Fruit fly (Drosophila melanogaster): ENCODE measurements around the gene Gtpx.
A peak's percentile ranks its signal among the peaks of the same experiment; 100 is the strongest.

Gtpx gene

DNA sequence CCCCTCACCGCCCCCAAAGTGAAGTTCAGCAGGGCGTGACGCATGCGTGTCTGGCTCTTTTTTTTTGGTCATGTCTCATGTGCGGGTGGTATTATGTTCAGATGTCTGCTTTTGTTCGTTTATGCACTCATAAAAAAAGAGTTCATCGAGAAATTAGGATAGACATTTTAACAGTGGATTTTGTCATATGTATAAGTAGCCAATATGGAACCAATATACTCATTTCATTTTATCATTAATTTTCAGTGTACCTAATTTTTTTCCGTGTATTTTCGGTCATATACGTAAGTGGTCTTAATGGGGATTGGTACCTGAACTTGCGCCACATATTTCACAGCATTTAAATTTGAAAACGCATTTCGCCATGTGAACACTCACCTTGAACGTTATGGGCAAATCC lies 25.7 kb upstream of the Gtpx start (continued):
- no peak for TF ChIP-seq Trl (optimal IDR thresholded peaks at IDR 0.05)
- TF ChIP-seq Trl (GFP tag; optimal IDR thresholded peaks at IDR 0.05) = peak; percentile 3
- peak; percentile 38 for TF ChIP-seq CG12219 (GFP tag; optimal IDR thresholded peaks at IDR 0.05)
- TF ChIP-seq CG34376 (GFP tag; optimal IDR thresholded peaks at IDR 0.05) = no peak
- TF ChIP-seq CG18619 (GFP tag; optimal IDR thresholded peaks at IDR 0.05) = peak; percentile 1
- TF ChIP-seq Dfd (GFP tag; optimal IDR thresholded peaks at IDR 0.05) = no peak
- peak; percentile 67 for TF ChIP-seq CG10979 (tag; optimal IDR thresholded peaks at IDR 0.05)
- TF ChIP-seq shn (GFP tag; optimal IDR thresholded peaks at IDR 0.05) = peak; percentile 7
- TF ChIP-seq E2f2 (GFP tag; IDR thresholded peaks at IDR 0.05) = peak; percentile 43; the same call in 1 of the 2 replicates
- TF ChIP-seq CG18262 (tag; optimal IDR thresholded peaks at IDR 0.05) = peak; percentile 66
- peak; percentile 7 for TF ChIP-seq CG12659 (GFP tag; optimal IDR thresholded peaks at IDR 0.05)
- peak; percentile 12 for TF ChIP-seq CG6813 (GFP tag; optimal IDR thresholded peaks at IDR 0.05)
- peak; percentile 44 for TF ChIP-seq Oli (tag; optimal IDR thresholded peaks at IDR 0.05)
- TF ChIP-seq Mes4 (GFP tag; optimal IDR thresholded peaks at IDR 0.05) = peak; percentile 1
- TF ChIP-seq fd3F (GFP tag; optimal IDR thresholded peaks at IDR 0.05) = peak; percentile 23
- peak; percentile 67 for TF ChIP-seq Sox102F (GFP tag; optimal IDR thresholded peaks at IDR 0.05)
- TF ChIP-seq Mrtf (GFP tag; IDR thresholded peaks at IDR 0.05) = no peak
- TF ChIP-seq tap (tag; optimal IDR thresholded peaks at IDR 0.05) = peak; percentile 50
- no peak for TF ChIP-seq Lim3 (GFP tag; IDR thresholded peaks at IDR 0.05)
- peak; percentile 18 for TF ChIP-seq CG8359 (GFP tag; optimal IDR thresholded peaks at IDR 0.05; ENCODE audit: borderline replicate concordance)
- no peak for TF ChIP-seq GATAe (GFP tag; conservative IDR thresholded peaks at IDR 0.05)
- no peak for TF ChIP-seq NC2α (GFP tag; optimal IDR thresholded peaks at IDR 0.05)
- peak; percentile 40 for TF ChIP-seq en (GFP tag; optimal IDR thresholded peaks at IDR 0.05)
- peak; percentile 63; the same call in 1 of the 3 replicates for TF ChIP-seq CG11456 (GFP tag; IDR thresholded peaks at IDR 0.05)
- no peak for TF ChIP-seq prd (optimal IDR thresholded peaks at IDR 0.05)
- peak; percentile 65; the same call in 2 of the 3 replicates for TF ChIP-seq prd (GFP tag; IDR thresholded peaks at IDR 0.05)
- peak; percentile 33 for TF ChIP-seq Chrac-16 (GFP tag; optimal IDR thresholded peaks at IDR 0.05)
- TF ChIP-seq ab (GFP tag; optimal IDR thresholded peaks at IDR 0.05) = no peak
- no peak for TF ChIP-seq pita (GFP tag; optimal IDR thresholded peaks at IDR 0.05)
- no peak for TF ChIP-seq Stat92E (GFP tag; optimal IDR thresholded peaks at IDR 0.05)
- TF ChIP-seq CG14050 (GFP tag; IDR thresholded peaks at IDR 0.05) = peak; percentile 61
- no peak for TF ChIP-seq Elba2 (GFP tag; optimal IDR thresholded peaks at IDR 0.05)
- peak; percentile 43 for TF ChIP-seq CG9727 (GFP tag; optimal IDR thresholded peaks at IDR 0.05)
- TF ChIP-seq Atf-2 (GFP tag; optimal IDR thresholded peaks at IDR 0.05) = no peak
- peak; percentile 83 for TF ChIP-seq dmrt99B (tag; optimal IDR thresholded peaks at IDR 0.05)
- TF ChIP-seq CG7786 (GFP tag; optimal IDR thresholded peaks at IDR 0.05) = peak; percentile 29
- TF ChIP-seq YL-1 (GFP tag; optimal IDR thresholded peaks at IDR 0.05) = no peak
- no peak for TF ChIP-seq fd102C (GFP tag; optimal IDR thresholded peaks at IDR 0.05)
- no peak for TF ChIP-seq CG17186 (GFP tag; optimal IDR thresholded peaks at IDR 0.05)
- no peak for TF ChIP-seq CG10147 (GFP tag; optimal IDR thresholded peaks at IDR 0.05)
- no peak for TF ChIP-seq rib (GFP tag; IDR thresholded peaks at IDR 0.05)
- TF ChIP-seq CG13287 (GFP tag; IDR thresholded peaks at IDR 0.05; ENCODE audit: partially characterized antibody) = no peak
- TF ChIP-seq btn (GFP tag; optimal IDR thresholded peaks at IDR 0.05) = peak; percentile 63
- TF ChIP-seq her (GFP tag; optimal IDR thresholded peaks at IDR 0.05) = no peak
- no peak for TF ChIP-seq bowl (GFP tag; IDR thresholded peaks at IDR 0.05)
- TF ChIP-seq Asciz (GFP tag; optimal IDR thresholded peaks at IDR 0.05) = peak; percentile 67
- no peak for TF ChIP-seq CG16779 (GFP tag; IDR thresholded peaks at IDR 0.05)
- peak; percentile 59 for TF ChIP-seq CG3065 (GFP tag; optimal IDR thresholded peaks at IDR 0.05)
- TF ChIP-seq otp (GFP tag; IDR thresholded peaks at IDR 0.05) = peak; percentile 62; the same call in 2 of the 3 replicates
- peak; percentile 66 for TF ChIP-seq slp2 (GFP tag; optimal IDR thresholded peaks at IDR 0.05)
- no peak for TF ChIP-seq maf-S (GFP tag; optimal IDR thresholded peaks at IDR 0.05)
- TF ChIP-seq Six4 (GFP tag; optimal IDR thresholded peaks at IDR 0.05) = peak; percentile 38
